Worm (Caenorhabditis elegans): ENCODE data around the gene spp-6.

ce11 chrX:7318639-7319038, 1.5 kb downstream of the spp-6 start, which contains the start of gene spp-4:
- no peak for TF ChIP-seq dmd-9 (GFP tag; IDR thresholded peaks at IDR 0.05)
- no peak for TF ChIP-seq ceh-82 (tag; optimal IDR thresholded peaks at IDR 0.05)
- no peak for TF ChIP-seq aha-1 (tag)
- no peak for TF ChIP-seq dve-1 (tag; optimal IDR thresholded peaks at IDR 0.05; ENCODE audit: insufficient read depth)
- no peak for TF ChIP-seq daf-16 (GFP tag; optimal IDR thresholded peaks at IDR 0.05)
- TF ChIP-seq daf-16 (tag; optimal IDR thresholded peaks at IDR 0.05), result peak; percentile 78
- no peak for TF ChIP-seq nhr-237 (tag; optimal IDR thresholded peaks at IDR 0.05)
- TF ChIP-seq zag-1 (tag; optimal IDR thresholded peaks at IDR 0.05), result no peak
- no peak for TF ChIP-seq unc-62 (GFP tag; optimal IDR thresholded peaks at IDR 0.05 in 1 of 2)
- no peak for TF ChIP-seq unc-62 (tag; optimal IDR thresholded peaks at IDR 0.05)
- no peak for TF ChIP-seq egl-27 (tag; optimal IDR thresholded peaks at IDR 0.05)
- no peak for TF ChIP-seq nhr-42 (GFP tag; IDR thresholded peaks at IDR 0.05)
- no peak for TF ChIP-seq nhr-76 (tag; optimal IDR thresholded peaks at IDR 0.05)
- no peak for TF ChIP-seq gei-8 (GFP tag; optimal IDR thresholded peaks at IDR 0.05)
- TF ChIP-seq tra-1 (GFP tag; IDR thresholded peaks at IDR 0.05), result no peak
